Worm (Caenorhabditis elegans): ENCODE data around the gene F10G7.5.

The F10G7.5 gene

ce11 chrII:4726120-4726519 lies 32.9 kb downstream of the F10G7.5 start, which contains the start of gene F10G7.10 (continued):
- TF ChIP-seq snu-23 (GFP tag; optimal IDR thresholded peaks at IDR 0.05) = no peak
- peak in 1 of 3 experiments; percentile 4 for TF ChIP-seq dpl-1 (GFP tag; optimal IDR thresholded peaks at IDR 0.05)
- no peak for TF ChIP-seq nhr-84 (tag; optimal IDR thresholded peaks at IDR 0.05)
- no peak for TF ChIP-seq egl-13 (tag; optimal IDR thresholded peaks at IDR 0.05)
- TF ChIP-seq mab-9 (GFP tag; IDR thresholded peaks at IDR 0.05) = no peak
- TF ChIP-seq sup-37 (GFP tag; optimal IDR thresholded peaks at IDR 0.05) = no peak
- no peak for TF ChIP-seq ceh-82 (tag; optimal IDR thresholded peaks at IDR 0.05)
- no peak for TF ChIP-seq ceh-90 (tag; optimal IDR thresholded peaks at IDR 0.05)
- no peak for TF ChIP-seq Y116A8C.19 (tag; optimal IDR thresholded peaks at IDR 0.05; ENCODE audit: borderline replicate concordance)

ce11 chrII:4726750-4727384 lies 33.7 kb downstream of the F10G7.5 start:
- peak; percentile 10 for TF ChIP-seq ama-1 (optimal IDR thresholded peaks at IDR 0.05)
- no peak for TF ChIP-seq fkh-10 (GFP tag; optimal IDR thresholded peaks at IDR 0.05)
- no peak for TF ChIP-seq unc-130 (tag; optimal IDR thresholded peaks at IDR 0.05)
- TF ChIP-seq elt-2 (tag; optimal IDR thresholded peaks at IDR 0.05) = peak; percentile 35

- no peak for TF ChIP-seq ets-5 (GFP tag; IDR thresholded peaks at IDR 0.05)
- no peak for TF ChIP-seq hpl-2 (GFP tag; optimal IDR thresholded peaks at IDR 0.05)
- TF ChIP-seq egl-27 (tag; optimal IDR thresholded peaks at IDR 0.05) = no peak
- no peak for TF ChIP-seq dpl-1 (GFP tag; optimal IDR thresholded peaks at IDR 0.05)
These were observed 34.6 kb downstream of the F10G7.5 start, which contains the start of gene ttr-41 for ce11 chrII:4727769-4728168. TSS of gene ttr-41 (minus strand) at chrII:4727869.

ce11 chrII:4728687-4729086 lies 35.5 kb downstream of the F10G7.5 start:
- TF ChIP-seq aha-1 (tag; optimal IDR thresholded peaks at IDR 0.05) = no peak
- peak; percentile 82 for TF ChIP-seq lin-14 (GFP tag; optimal IDR thresholded peaks at IDR 0.05)
- TF ChIP-seq blmp-1 (tag; optimal IDR thresholded peaks at IDR 0.05) = peak; percentile 12
- peak in 1 of 2 experiments; percentile 38 for TF ChIP-seq lsy-2 (tag; optimal IDR thresholded peaks at IDR 0.05)
- TF ChIP-seq elt-2 (tag; optimal IDR thresholded peaks at IDR 0.05) = peak; percentile 97
- peak; percentile 3 for TF ChIP-seq mep-1 (tag; optimal IDR thresholded peaks at IDR 0.05)
- no peak for TF ChIP-seq sptf-1 (tag; optimal IDR thresholded peaks at IDR 0.05)
- no peak for TF ChIP-seq ztf-11 (tag; optimal IDR thresholded peaks at IDR 0.05)
- no peak for TF ChIP-seq ets-5 (GFP tag; IDR thresholded peaks at IDR 0.05)
- TF ChIP-seq nhr-71 (tag; optimal IDR thresholded peaks at IDR 0.05) = peak; percentile 55
- no peak for TF ChIP-seq ama-1 (optimal IDR thresholded peaks at IDR 0.05)
- no peak for TF ChIP-seq lin-39 (tag; optimal IDR thresholded peaks at IDR 0.05)
- no peak for TF ChIP-seq sox-4 (tag; optimal IDR thresholded peaks at IDR 0.05)
- TF ChIP-seq lir-3 (tag; optimal IDR thresholded peaks at IDR 0.05; ENCODE audit: poor library complexity) = no peak
- TF ChIP-seq jun-1 (tag; optimal IDR thresholded peaks at IDR 0.05) = no peak
- peak; percentile 29 for TF ChIP-seq nhr-20 (tag; optimal IDR thresholded peaks at IDR 0.05)
- no peak for TF ChIP-seq nhr-77 (tag; optimal IDR thresholded peaks at IDR 0.05)
- peak; percentile 35 for TF ChIP-seq pqm-1 (tag; optimal IDR thresholded peaks at IDR 0.05)
- TF ChIP-seq elt-3 (tag; optimal IDR thresholded peaks at IDR 0.05) = peak in 4 of 6 experiments; percentile 4 to 71 (median 39)
- no peak for TF ChIP-seq ceh-63 (GFP tag; optimal IDR thresholded peaks at IDR 0.05)
- TF ChIP-seq zip-4 (GFP tag; optimal IDR thresholded peaks at IDR 0.05) = no peak
- TF ChIP-seq nhr-237 (tag; optimal IDR thresholded peaks at IDR 0.05) = no peak
- peak in 1 of 2 experiments; percentile 51 for TF ChIP-seq lin-35 (GFP tag; optimal IDR thresholded peaks at IDR 0.05)
- peak; percentile 44 for TF ChIP-seq rnt-1 (tag; optimal IDR thresholded peaks at IDR 0.05)
- no peak for TF ChIP-seq egl-13 (tag; optimal IDR thresholded peaks at IDR 0.05)
- TF ChIP-seq nhr-11 (tag; optimal IDR thresholded peaks at IDR 0.05) = no peak
- peak; percentile 33 for TF ChIP-seq snu-23 (GFP tag; optimal IDR thresholded peaks at IDR 0.05)
- no peak for TF ChIP-seq grh-1 (GFP tag; IDR thresholded peaks at IDR 0.05)
- no peak for TF ChIP-seq swsn-7 (tag; optimal IDR thresholded peaks at IDR 0.05)
- no peak for TF ChIP-seq tbx-2 (tag; optimal IDR thresholded peaks at IDR 0.05)
- no peak for TF ChIP-seq lin-13 (GFP tag; optimal IDR thresholded peaks at IDR 0.05)
- no peak for TF ChIP-seq Y116A8C.19 (tag; optimal IDR thresholded peaks at IDR 0.05; ENCODE audit: borderline replicate concordance)
- TF ChIP-seq sup-37 (GFP tag; optimal IDR thresholded peaks at IDR 0.05) = no peak
- TF ChIP-seq C04F5.9 (tag; optimal IDR thresholded peaks at IDR 0.05) = no peak
- TF ChIP-seq fos-1 (tag; optimal IDR thresholded peaks at IDR 0.05) = no peak
- peak in 1 of 2 experiments; percentile 7 for TF ChIP-seq efl-1 (optimal IDR thresholded peaks at IDR 0.05)
- peak in 1 of 2 experiments; percentile 85 for TF ChIP-seq efl-1 (GFP tag; optimal IDR thresholded peaks at IDR 0.05 in 1 of 2)

All from whole organism, L1 larva.